Worm (Caenorhabditis elegans) whole organism, young adult: ENCODE measurements around the gene srsx-27.

Experiments used
- athp-1 ChIP-seq: sonication (generic microtip); optimal IDR thresholded peaks from 2 replicates; lab custom pipeline; 2017; ENCODE audit warnings: mild to moderate bottlenecking, missing genetic modification characterization, missing compliant biosample characterization
- nfya-1 ChIP-seq: sonication (generic microtip); optimal IDR thresholded peaks from 2 replicates; lab custom pipeline; 2017; ENCODE audit warnings: antibody characterized with exemption, missing compliant biosample characterization, missing genetic modification characterization, borderline replicate concordance; ENCODE audit not compliant: insufficient read depth
- nfya-2 ChIP-seq: fragments of 200-800 bp; sonication (Bioruptor generic); IDR thresholded peaks from 2 replicates; pipeline ENCODE4 v1.3.6; 2022; ENCODE audit warnings: missing genetic modification reagents, missing genetic modification characterization, missing compliant biosample characterization
- pha-4 ChIP-seq: fragments of 150-350 bp; sonication (generic microtip); optimal IDR thresholded peaks from 2 replicates; lab custom pipeline; 2014; ENCODE audit warnings: missing biosample characterization, missing genetic modification reagents, missing genetic modification characterization
- snpc-1.1 ChIP-seq: sonication (generic microtip); optimal IDR thresholded peaks from 2 replicates; lab custom pipeline; 2017; ENCODE audit warnings: missing genetic modification characterization, mild to moderate bottlenecking, missing compliant biosample characterization, antibody characterized with exemption, moderate library complexity, missing genotype, missing genetic modification reagents; ENCODE audit not compliant: insufficient read depth
- snpc-4 ChIP-seq, 5 experiments: fragments of 150-350 bp in 1 of 5; sonication (generic microtip) in 4 of 5; optimal IDR thresholded peaks; 2 replicates each; lab custom pipeline; 2014 to 2018; ENCODE audit warnings: missing genetic modification characterization in 5 of 5, missing biosample characterization in 3 of 5, antibody characterized with exemption in 2 of 5, mild to moderate bottlenecking in 2 of 5, missing compliant biosample characterization in 2 of 5, missing genotype in 2 of 5, moderate library complexity in 2 of 5, missing genetic modification reagents in 1 of 5
- unc-62 ChIP-seq: fragments of 150-350 bp; optimal IDR thresholded peaks from 2 replicates; lab custom pipeline; 2014; ENCODE audit warnings: missing biosample characterization, missing genetic modification reagents, missing genetic modification characterization
- xnd-1 ChIP-seq: sonication (generic microtip); optimal IDR thresholded peaks from 2 replicates; lab custom pipeline; 2016; ENCODE audit warnings: missing genotype, missing genetic modification reagents, missing genetic modification characterization, missing compliant biosample characterization
- zim-3 ChIP-seq: sonication (generic microtip); optimal IDR thresholded peaks from 2 replicates; lab custom pipeline; 2017; ENCODE audit warnings: mild to moderate bottlenecking, missing genetic modification characterization, moderate library complexity, missing compliant biosample characterization
- ztf-26 ChIP-seq: sonication (generic microtip); optimal IDR thresholded peaks from 2 replicates; lab custom pipeline; 2017; ENCODE audit warnings: missing genetic modification characterization, missing compliant biosample characterization

DNA sequence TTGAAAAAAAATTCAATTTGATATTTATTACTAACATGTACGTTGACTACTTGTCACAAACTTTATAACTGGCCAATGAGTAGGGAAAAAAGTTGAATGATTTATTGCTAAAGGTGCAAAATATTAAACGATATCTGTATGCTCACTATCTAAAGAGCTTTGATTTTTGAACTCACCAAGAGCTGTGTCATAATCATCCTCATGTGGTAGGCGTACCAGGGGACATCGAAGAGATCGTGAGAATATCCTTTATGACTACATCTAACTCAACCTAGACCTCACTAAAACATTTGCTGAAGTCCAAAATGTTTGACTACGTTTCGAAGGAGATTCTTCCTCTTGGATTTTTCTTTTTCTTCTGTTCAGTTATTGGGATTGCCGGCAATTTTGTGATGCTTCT lies 2.5 kb downstream of the srsx-27 start, which contains the start of gene srsx-28:
- TF ChIP-seq pha-4 (tag; lab: Kevin White, UChicago) (no peak), unc-62 (no peak), snpc-1.1 (tag; lab: Kevin White, UChicago) (no peak), snpc-4 (GFP tag; optimal IDR thresholded peaks at IDR 0.05; lab: Kevin White, UChicago) (no peak), snpc-4 (tag; optimal IDR thresholded peaks at IDR 0.05; lab: Kevin White, UChicago) (no peak), xnd-1 (tag; lab: Kevin White, UChicago) (no peak), athp-1 (tag; lab: Kevin White, UChicago) (no peak), nfya-1 (tag; lab: Kevin White, UChicago) (no peak), nfya-2 (GFP tag; lab: Robert Waterston, UW) (no peak), ztf-26 (tag; lab: Kevin White, UChicago) (no peak), zim-3 (no peak)
